Worm (Caenorhabditis elegans) whole organism, L4 larva: ENCODE data around the gene K05F1.14.
A peak's percentile ranks its signal among the peaks of the same experiment; 100 is the strongest.

ENCODE experiments used
- ama-1 ChIP-seq: fragments of 150-350 bp; optimal IDR thresholded peaks from 2 replicates; lab custom pipeline; 2014; ENCODE audit warnings: inconsistent platforms, mixed read lengths
- dmd-6 ChIP-seq: fragments of 200-800 bp; sonication (Bioruptor generic); IDR thresholded peaks from 2 replicates; pipeline ENCODE4 v1.3.6; 2022; ENCODE audit warnings: missing genetic modification reagents, missing genetic modification characterization, missing compliant biosample characterization
- dve-1 ChIP-seq: sonication (generic microtip); optimal IDR thresholded peaks from 2 replicates; lab custom pipeline; 2017; ENCODE audit warnings: antibody characterized with exemption, mild to moderate bottlenecking, missing genetic modification characterization, missing compliant biosample characterization; ENCODE audit not compliant: insufficient read depth
- pqm-1 ChIP-seq: sonication (generic microtip); optimal IDR thresholded peaks from 2 replicates; lab custom pipeline; 2017; ENCODE audit warnings: missing biosample characterization, missing genetic modification characterization
- snpc-1.2 ChIP-seq: fragments of 200-800 bp; sonication (Bioruptor generic); IDR thresholded peaks from 2 replicates; pipeline ENCODE4 v1.3.6; 2022; ENCODE audit warnings: missing genetic modification reagents, missing genetic modification characterization, missing compliant biosample characterization
- spr-1 ChIP-seq: sonication (generic microtip); optimal IDR thresholded peaks from 2 replicates; lab custom pipeline; 2016; ENCODE audit warnings: mild to moderate bottlenecking, missing genetic modification characterization, missing compliant biosample characterization

K05F1.14 gene

ce11 chrII:5745088-5745487 lies 47.3 kb downstream of the K05F1.14 start, which contains the start of gene F10C1.9:
F10C1.9 (minus strand) TSS chrII:5745284.
- no peak for TF ChIP-seq snpc-1.2 (GFP tag; lab: Robert Waterston, UW)
- TF ChIP-seq ama-1 = no peak
- TF ChIP-seq dmd-6 (GFP tag; lab: Robert Waterston, UW) = 0 out of 2 replicates have a peak, but pooled peaks have one; percentile 17

ce11 chrII:5744342-5744741 lies 48.0 kb downstream of the K05F1.14 start:
- peak; percentile 55 for TF ChIP-seq dmd-6 (GFP tag; lab: Robert Waterston, UW)
- TF ChIP-seq snpc-1.2 (GFP tag; lab: Robert Waterston, UW) = no peak
- TF ChIP-seq dve-1 (tag; lab: Kevin White, UChicago) = peak; percentile 59
- peak; percentile 52 for TF ChIP-seq pqm-1 (tag; lab: Kevin White, UChicago)

ce11 chrII:5742767-5743166 lies 49.6 kb downstream of the K05F1.14 start:
- TF ChIP-seq pqm-1 (tag; lab: Kevin White, UChicago) = peak; percentile 71
- no peak for TF ChIP-seq spr-1
- 0 out of 2 replicates have a peak, but pooled peaks have one; percentile 9 for TF ChIP-seq dmd-6 (GFP tag; lab: Robert Waterston, UW)
